Fruit fly (Drosophila melanogaster): ENCODE data around the gene Nelf-A.

The Nelf-A gene

DNA sequence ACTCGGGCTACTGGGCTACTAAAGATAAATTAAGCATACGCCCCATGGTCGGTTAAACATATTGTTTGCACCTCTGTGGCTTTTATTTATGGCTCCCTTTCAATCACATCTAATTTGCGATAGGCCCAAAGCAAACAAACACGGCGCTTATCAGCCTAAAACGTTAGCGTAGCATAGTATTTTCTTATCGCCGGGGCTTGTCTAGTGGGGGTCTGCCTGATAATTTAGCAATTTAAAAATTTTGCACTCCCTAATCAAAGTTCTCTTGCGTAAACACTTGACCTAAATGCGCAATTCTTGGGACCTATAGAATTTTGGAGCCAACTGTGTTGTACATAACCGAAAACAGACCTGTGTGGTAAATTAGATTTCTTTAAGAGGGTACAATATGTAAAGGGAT lies 25.4 kb upstream of the Nelf-A start (continued):
- TF ChIP-seq Meics (GFP tag; optimal IDR thresholded peaks at IDR 0.05) (peak; percentile 8), CG34376 (GFP tag; optimal IDR thresholded peaks at IDR 0.05) (peak; percentile 83), Dip2 (GFP tag; IDR thresholded peaks at IDR 0.05) (no peak), Taf1 (GFP tag; IDR thresholded peaks at IDR 0.05) (no peak), CG13296 (GFP tag; optimal IDR thresholded peaks at IDR 0.05) (peak; percentile 10), Hmr (GFP tag; optimal IDR thresholded peaks at IDR 0.05) (peak; percentile 2), cas (GFP tag; IDR thresholded peaks at IDR 0.05) (no peak), BtbVII (GFP tag; optimal IDR thresholded peaks at IDR 0.05) (peak; percentile 1)

DNA sequence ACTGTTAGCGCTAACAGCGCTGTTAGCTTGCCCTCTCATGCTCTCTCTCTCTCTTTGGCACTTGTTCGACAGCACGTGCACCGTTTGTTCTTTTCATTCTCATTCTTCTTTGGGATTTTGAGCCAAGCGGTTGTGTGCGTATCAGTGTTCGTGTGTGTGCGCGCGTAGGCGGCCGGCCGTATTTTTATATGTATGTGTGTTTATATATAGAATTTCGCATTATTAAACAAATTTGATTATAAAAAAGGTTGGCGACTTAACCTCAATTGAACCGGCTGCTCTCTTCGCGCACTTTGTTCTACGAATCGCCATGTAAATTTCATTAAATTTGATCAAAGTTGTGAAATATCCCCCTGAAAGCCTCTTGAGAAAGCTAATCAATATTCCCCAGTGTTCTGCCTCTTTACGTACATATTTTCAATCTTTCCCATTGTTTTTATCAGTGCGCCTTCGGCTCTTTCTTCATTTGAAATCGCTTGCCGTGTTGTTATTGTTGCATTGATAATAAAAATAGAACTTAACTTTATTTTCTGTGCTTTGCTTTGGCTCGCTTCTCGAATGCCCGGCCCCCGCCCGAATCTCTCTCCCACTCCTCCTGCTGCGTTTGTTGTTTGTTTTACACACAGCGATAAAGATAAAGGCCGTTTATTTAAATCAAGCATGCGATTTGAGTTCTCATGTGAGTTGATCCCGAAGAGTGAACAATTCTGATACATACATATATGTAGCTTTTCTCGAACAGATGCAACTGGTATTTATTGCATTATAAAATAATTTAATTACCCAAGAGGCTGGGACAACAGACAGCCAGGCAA lies 24.2 kb upstream of the Nelf-A start:
- TF ChIP-seq CG34422 (GFP tag; IDR thresholded peaks at IDR 0.05) (peak; percentile 10; the same call in 1 of the 3 replicates), CG11456 (GFP tag; IDR thresholded peaks at IDR 0.05) (no peak), CG13624 (GFP tag; optimal IDR thresholded peaks at IDR 0.05) (no peak), CG4360 (GFP tag; IDR thresholded peaks at IDR 0.05) (no peak), CG6175 (GFP tag; IDR thresholded peaks at IDR 0.05) (no peak), croc (GFP tag; conservative IDR thresholded peaks at IDR 0.05) (no peak), Trl (optimal IDR thresholded peaks at IDR 0.05) (peak; percentile 68 to 85), Trl (GFP tag; optimal IDR thresholded peaks at IDR 0.05) (no peak), sr (GFP tag; IDR thresholded peaks at IDR 0.05) (peak; percentile 94), knrl (GFP tag; IDR thresholded peaks at IDR 0.05; ENCODE audit: partially characterized antibody) (no peak), cg (GFP tag; optimal IDR thresholded peaks at IDR 0.05) (peak; percentile 78), emc (GFP tag; optimal IDR thresholded peaks at IDR 0.05) (no peak), Oaz (GFP tag; IDR thresholded peaks at IDR 0.05) (no peak), grn (GFP tag; optimal IDR thresholded peaks at IDR 0.05) (peak; percentile 32), CG13287 (GFP tag; IDR thresholded peaks at IDR 0.05; ENCODE audit: partially characterized antibody) (0 out of 2 replicates have a peak, but pooled peaks have one; percentile 12), kah (GFP tag; optimal IDR thresholded peaks at IDR 0.05) (peak; percentile 31), oc (tag; optimal IDR thresholded peaks at IDR 0.05) (no peak), Hand (GFP tag; optimal IDR thresholded peaks at IDR 0.05) (no peak), cwo (GFP tag; optimal IDR thresholded peaks at IDR 0.05) (peak; percentile 98), Fer1 (GFP tag; optimal IDR thresholded peaks at IDR 0.05) (no peak), CG16815 (GFP tag; optimal IDR thresholded peaks at IDR 0.05) (no peak), slp2 (GFP tag; optimal IDR thresholded peaks at IDR 0.05) (no peak), sens (GFP tag) (peak; percentile 83), CG8290 (GFP tag; optimal IDR thresholded peaks at IDR 0.05) (no peak), CG8290 (tag; optimal IDR thresholded peaks at IDR 0.05) (peak in 1 of 2 experiments; percentile 4), Hr39 (optimal IDR thresholded peaks at IDR 0.05) (peak; percentile 87), CG14965 (GFP tag; optimal IDR thresholded peaks at IDR 0.05; ENCODE audit: borderline replicate concordance) (no peak), CG32767 (GFP tag; IDR thresholded peaks at IDR 0.05) (no peak), Med (GFP tag) (peak; percentile 37), ci (GFP tag; IDR thresholded peaks at IDR 0.05) (peak; percentile 38; the same call in 2 of the 3 replicates), bbx (GFP tag; IDR thresholded peaks at IDR 0.05; ENCODE audit: partially characterized antibody) (0 out of 2 replicates have a peak, but pooled peaks have one; percentile 12), H2.0 (GFP tag; IDR thresholded peaks at IDR 0.05) (no peak), MTF-1 (GFP tag; optimal IDR thresholded peaks at IDR 0.05; ENCODE audit: borderline replicate concordance) (peak; percentile 53), Six4 (GFP tag; optimal IDR thresholded peaks at IDR 0.05) (no peak), crp (GFP tag; optimal IDR thresholded peaks at IDR 0.05) (no peak), CG3281 (GFP tag; optimal IDR thresholded peaks at IDR 0.05) (peak; percentile 4), crol (GFP tag; IDR thresholded peaks at IDR 0.05) (peak; percentile 75), Sox102F (GFP tag; optimal IDR thresholded peaks at IDR 0.05) (peak; percentile 7), chm (GFP tag; IDR thresholded peaks at IDR 0.05) (0 out of 2 replicates have a peak, but pooled peaks have one; percentile 22), repo (GFP tag; optimal IDR thresholded peaks at IDR 0.05) (no peak), bowl (GFP tag; IDR thresholded peaks at IDR 0.05) (no peak)
